Worm (Caenorhabditis elegans) whole organism, L4 larva: ENCODE measurements around the gene W02A2.9.

Experiments used
- Y5F2A.4 ChIP-seq: fragments of 200-800 bp; sonication (Bioruptor generic); optimal IDR thresholded peaks from 2 replicates; lab custom pipeline; 2018; ENCODE audit warnings: mild to moderate bottlenecking, missing genetic modification characterization, missing compliant biosample characterization
- aha-1 ChIP-seq: fragments of 150-350 bp; peaks from one replicate; lab custom pipeline; 2014; ENCODE audit warnings: missing biosample characterization, missing genetic modification characterization
- daf-19 ChIP-seq: fragments of 200-800 bp; sonication (Bioruptor generic); conservative IDR thresholded peaks from 2 replicates; pipeline ENCODE4 v1.3.6; 2022; ENCODE audit warnings: missing genetic modification characterization, missing compliant biosample characterization
- pha-4 ChIP-seq, 2 experiments: fragments of 150-350 bp in 1 of 2; fragments of 200-800 bp in 1 of 2; sonication (Bioruptor generic) in 1 of 2; IDR thresholded peaks in 1 of 2; optimal IDR thresholded peaks in 1 of 2; 2 replicates each; pipeline versions ENCODE4 v1.3.6 to Lab custom; 2014 to 2022; ENCODE audit warnings: missing genetic modification characterization in 2 of 2, missing genetic modification reagents in 2 of 2, missing biosample characterization in 1 of 2, missing compliant biosample characterization in 1 of 2

ce11 chrIV:13323823-13324359 is 23.6 kb upstream of the W02A2.9 start, which contains the start of gene fat-2:
- TF ChIP-seq Y5F2A.4 (GFP tag; lab: Kevin White, UChicago) (no peak), daf-19 (GFP tag; lab: Robert Waterston, UW) (no peak), pha-4 (GFP tag; IDR thresholded peaks at IDR 0.05; lab: Robert Waterston, UW) (no peak), pha-4 (tag; optimal IDR thresholded peaks at IDR 0.05; lab: Kevin White, UChicago) (no peak), aha-1 (no peak)
